Fruit fly (Drosophila melanogaster): Measurements from ENCODE around the gene CG17154.

The CG17154 gene

DNA sequence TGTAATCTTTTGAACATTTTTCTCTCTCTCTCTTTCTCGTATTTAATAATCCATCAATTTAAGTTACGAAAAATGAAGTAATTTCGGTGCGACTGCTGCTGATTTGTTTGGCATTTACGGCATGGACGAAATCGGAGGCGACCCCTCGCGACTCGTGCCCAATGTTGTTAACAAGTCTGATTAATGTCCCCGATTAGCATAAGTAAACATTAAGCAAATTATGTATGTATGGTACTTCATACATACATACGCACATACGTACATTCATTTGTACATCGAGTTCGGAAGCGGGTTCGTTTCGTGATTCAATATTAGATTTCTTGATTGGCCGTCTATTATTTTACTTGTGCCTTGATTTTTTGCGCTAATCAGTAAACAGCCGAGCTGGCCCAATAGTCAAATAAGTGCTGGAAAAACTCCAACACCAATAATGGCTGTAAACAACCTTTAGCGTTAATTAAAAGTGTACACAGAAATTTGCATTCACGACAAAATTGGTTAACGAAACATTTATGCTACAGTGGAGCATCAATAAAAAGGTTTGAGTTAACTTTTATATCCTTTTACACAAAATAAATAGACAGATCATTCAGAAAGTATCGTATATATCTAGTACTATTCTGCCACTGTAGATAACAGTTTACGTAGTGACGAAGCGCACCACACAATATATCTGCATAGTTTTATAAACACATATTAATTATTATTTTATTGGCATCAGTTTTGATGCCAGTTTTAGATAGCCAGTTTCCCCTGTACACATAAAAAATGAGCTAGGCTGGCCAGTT, 2.7 kb downstream of the CG17154 start (continued):
- no peak for TF ChIP-seq CG4318 (GFP tag; optimal IDR thresholded peaks at IDR 0.05)
- TF ChIP-seq Ets96B (tag; optimal IDR thresholded peaks at IDR 0.05): no peak
- TF ChIP-seq eg (GFP tag; IDR thresholded peaks at IDR 0.05): peak; percentile 73
- peak; percentile 38 for TF ChIP-seq Sox102F (GFP tag; optimal IDR thresholded peaks at IDR 0.05)
- 0 out of 2 replicates have a peak, but pooled peaks have one; percentile 16 for TF ChIP-seq Gug (GFP tag; IDR thresholded peaks at IDR 0.05)
- TF ChIP-seq CG10631 (GFP tag; optimal IDR thresholded peaks at IDR 0.05): no peak
- TF ChIP-seq lz (GFP tag; optimal IDR thresholded peaks at IDR 0.05): peak; percentile 12
- TF ChIP-seq fkh (GFP tag; optimal IDR thresholded peaks at IDR 0.05): peak; percentile 86
- peak; percentile 12 for TF ChIP-seq Lpt (GFP tag; optimal IDR thresholded peaks at IDR 0.05)
- TF ChIP-seq CG32006 (GFP tag; optimal IDR thresholded peaks at IDR 0.05): peak; percentile 66
- no peak for TF ChIP-seq CG10669 (GFP tag; optimal IDR thresholded peaks at IDR 0.05)
- TF ChIP-seq CG6276 (GFP tag; optimal IDR thresholded peaks at IDR 0.05): peak; percentile 56
- peak; percentile 15 for TF ChIP-seq CG3032 (tag; optimal IDR thresholded peaks at IDR 0.05)
- peak; percentile 2 for TF ChIP-seq CG8632 (GFP tag; optimal IDR thresholded peaks at IDR 0.05)
- no peak for TF ChIP-seq cyc (GFP tag; optimal IDR thresholded peaks at IDR 0.05)
- peak; percentile 1 for TF ChIP-seq CG31627 (GFP tag; optimal IDR thresholded peaks at IDR 0.05)

DNA sequence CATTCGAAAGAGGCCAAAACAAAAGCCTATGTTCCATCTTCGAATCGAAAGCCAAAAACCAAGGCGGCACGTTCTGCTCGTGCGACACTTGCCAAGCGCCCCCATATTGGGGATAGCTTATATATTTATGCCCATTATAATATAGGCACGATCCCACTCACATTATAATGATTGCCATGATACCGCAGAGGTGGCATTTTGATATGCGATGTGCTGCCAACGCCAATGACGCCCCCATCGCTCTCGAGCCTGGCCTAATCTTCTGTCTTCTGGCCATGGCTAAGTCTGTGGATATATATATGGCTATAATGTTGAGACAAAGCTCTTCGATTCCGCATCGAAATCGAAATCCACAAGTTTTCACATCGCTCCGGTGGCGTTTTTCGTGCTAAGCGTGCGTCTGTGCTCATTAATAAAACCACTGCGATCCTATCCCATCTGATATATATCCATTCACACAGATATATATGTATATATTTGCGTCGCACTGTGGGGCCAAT, 4.5 kb downstream of the CG17154 start:
- TF ChIP-seq Hr39 (GFP tag; optimal IDR thresholded peaks at IDR 0.05): no peak
- 0 out of 3 replicates have a peak, but pooled peaks have one; percentile 9 for TF ChIP-seq CG6163 (GFP tag; IDR thresholded peaks at IDR 0.05)

DNA sequence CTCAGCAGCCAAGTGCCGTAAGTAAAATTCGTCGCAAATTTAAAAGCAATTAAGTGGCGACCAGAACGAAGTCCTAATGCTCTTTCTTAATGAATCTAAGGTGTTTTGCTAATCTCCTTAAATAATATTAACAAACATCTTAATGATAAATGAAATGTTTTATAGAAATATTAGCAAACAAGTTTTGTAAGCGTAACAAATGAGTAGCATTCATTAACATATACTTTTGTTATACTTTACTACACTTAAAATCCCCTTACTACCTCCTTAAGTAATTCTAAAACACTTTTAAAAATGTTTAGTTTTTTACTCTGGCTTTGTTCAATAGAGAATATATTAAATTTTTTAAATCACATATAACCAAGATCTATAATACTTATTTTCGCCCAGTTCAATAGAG, 7.5 kb downstream of the CG17154 start:
- TF ChIP-seq CG9139 (GFP tag; optimal IDR thresholded peaks at IDR 0.05): no peak
- peak; percentile 8 for TF ChIP-seq CG31627 (GFP tag; optimal IDR thresholded peaks at IDR 0.05)
- peak; percentile 31 for TF ChIP-seq Smox (GFP tag; optimal IDR thresholded peaks at IDR 0.05)
- peak; percentile 31 for TF ChIP-seq lz (GFP tag; optimal IDR thresholded peaks at IDR 0.05)
- TF ChIP-seq dac (GFP tag; optimal IDR thresholded peaks at IDR 0.05): no peak
- TF ChIP-seq Eip93F (GFP tag; optimal IDR thresholded peaks at IDR 0.05): no peak
- TF ChIP-seq svp (GFP tag): peak; percentile 69
- TF ChIP-seq cyc (GFP tag; optimal IDR thresholded peaks at IDR 0.05): peak; percentile 28
- TF ChIP-seq CG34406 (GFP tag; optimal IDR thresholded peaks at IDR 0.05): peak; percentile 4
- no peak for TF ChIP-seq fd85E (GFP tag; optimal IDR thresholded peaks at IDR 0.05)
- no peak for TF ChIP-seq CG16779 (tag; optimal IDR thresholded peaks at IDR 0.05)
- TF ChIP-seq esn (GFP tag; optimal IDR thresholded peaks at IDR 0.05): peak; percentile 66
- no peak for TF ChIP-seq salr (GFP tag; optimal IDR thresholded peaks at IDR 0.05)
- TF ChIP-seq Hr39 (GFP tag; optimal IDR thresholded peaks at IDR 0.05): peak; percentile 1
- TF ChIP-seq pdm3 (GFP tag; optimal IDR thresholded peaks at IDR 0.05): peak; percentile 16
- TF ChIP-seq Eip75B (GFP tag; optimal IDR thresholded peaks at IDR 0.05): peak; percentile 2
- peak; percentile 20 for TF ChIP-seq topi (GFP tag; optimal IDR thresholded peaks at IDR 0.05)
- no peak for TF ChIP-seq fkh (GFP tag; optimal IDR thresholded peaks at IDR 0.05)
- TF ChIP-seq OdsH (GFP tag; optimal IDR thresholded peaks at IDR 0.05): peak; percentile 2
- TF ChIP-seq Met (GFP tag; optimal IDR thresholded peaks at IDR 0.05): peak; percentile 37
- TF ChIP-seq CG6276 (GFP tag; optimal IDR thresholded peaks at IDR 0.05): no peak
- no peak for TF ChIP-seq CG11902 (GFP tag; optimal IDR thresholded peaks at IDR 0.05)

Measured in whole organism, prepupa.